Worm (Caenorhabditis elegans): ENCODE results near the gene lmtr-2.

The lmtr-2 gene

DNA sequence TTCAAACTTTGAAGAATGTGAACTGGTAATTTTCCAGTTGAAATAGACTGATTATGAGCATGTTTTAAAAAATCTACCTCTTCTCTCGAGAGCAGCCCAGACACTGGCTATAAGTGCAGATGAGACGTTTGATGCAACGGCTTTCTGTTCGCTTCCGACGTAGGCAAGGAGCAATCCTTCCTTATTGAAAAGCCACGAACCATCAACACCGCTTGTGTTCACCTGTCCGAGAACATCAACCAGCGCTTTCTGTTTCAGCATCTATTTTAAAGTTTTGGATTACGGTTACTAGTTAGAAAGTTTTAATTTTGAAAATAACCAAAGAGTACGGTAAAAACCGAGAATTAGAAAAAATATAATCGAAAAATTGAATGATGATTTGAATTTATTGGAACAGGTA, at the start of gene lmtr-2:
TSS of gene lmtr-2 (minus strand) at position 261 of the 400 bp plus-strand sequence.
- TF ChIP-seq M03D4.4 (tag; optimal IDR thresholded peaks at IDR 0.05) (no peak), pha-4 (tag; optimal IDR thresholded peaks at IDR 0.05) (no peak), elt-3 (tag; optimal IDR thresholded peaks at IDR 0.05) (no peak), unc-39 (tag; optimal IDR thresholded peaks at IDR 0.05) (no peak), nhr-237 (tag; optimal IDR thresholded peaks at IDR 0.05) (no peak), drap-1 (GFP tag; optimal IDR thresholded peaks at IDR 0.05) (no peak), nhr-76 (tag; optimal IDR thresholded peaks at IDR 0.05) (no peak)

DNA sequence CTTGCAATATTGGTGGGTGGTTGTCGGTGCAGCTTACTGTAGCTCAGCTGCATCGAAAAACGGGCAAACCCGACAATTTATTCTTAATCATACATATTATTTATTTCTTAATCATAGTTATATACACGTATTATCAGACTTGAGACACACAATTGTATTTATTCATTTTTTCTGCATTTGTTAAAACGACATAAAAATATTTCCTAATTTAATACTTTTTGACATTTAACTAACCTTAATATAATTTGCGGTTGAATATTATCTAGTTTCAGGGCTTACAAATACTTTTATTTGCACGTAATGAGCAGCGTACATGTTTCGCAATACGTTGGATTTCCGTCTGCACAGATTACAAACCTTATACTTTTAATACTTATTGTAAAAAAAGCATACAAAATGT, 47.5 kb upstream of the lmtr-2 start, which contains the start of gene str-138:
TSS of gene str-138 (plus strand) at position 301 of the 400 bp plus-strand sequence.
- TF ChIP-seq lin-13 (tag; optimal IDR thresholded peaks at IDR 0.05) (no peak), ham-2 (GFP tag; optimal IDR thresholded peaks at IDR 0.05) (no peak), cnd-1 (tag; optimal IDR thresholded peaks at IDR 0.05) (no peak), sptf-1 (tag; optimal IDR thresholded peaks at IDR 0.05) (no peak), nhr-237 (tag; optimal IDR thresholded peaks at IDR 0.05) (no peak), ceh-43 (GFP tag; optimal IDR thresholded peaks at IDR 0.05) (no peak), mls-2 (tag; optimal IDR thresholded peaks at IDR 0.05) (no peak), tbx-8 (GFP tag; optimal IDR thresholded peaks at IDR 0.05) (no peak), lsy-2 (tag; optimal IDR thresholded peaks at IDR 0.05) (no peak), snpc-4 (tag; optimal IDR thresholded peaks at IDR 0.05) (no peak), nhr-76 (tag; optimal IDR thresholded peaks at IDR 0.05) (no peak), mab-5 (tag; optimal IDR thresholded peaks at IDR 0.05) (no peak), zip-8 (tag; optimal IDR thresholded peaks at IDR 0.05) (no peak), nhr-28 (tag; optimal IDR thresholded peaks at IDR 0.05) (no peak), unc-120 (tag; optimal IDR thresholded peaks at IDR 0.05; ENCODE audit: poor library complexity, severe bottlenecking) (no peak), mep-1 (tag; optimal IDR thresholded peaks at IDR 0.05) (no peak), elt-3 (tag; optimal IDR thresholded peaks at IDR 0.05) (no peak), ztf-11 (tag; optimal IDR thresholded peaks at IDR 0.05) (no peak), ces-1 (GFP tag; optimal IDR thresholded peaks at IDR 0.05) (no peak)

DNA sequence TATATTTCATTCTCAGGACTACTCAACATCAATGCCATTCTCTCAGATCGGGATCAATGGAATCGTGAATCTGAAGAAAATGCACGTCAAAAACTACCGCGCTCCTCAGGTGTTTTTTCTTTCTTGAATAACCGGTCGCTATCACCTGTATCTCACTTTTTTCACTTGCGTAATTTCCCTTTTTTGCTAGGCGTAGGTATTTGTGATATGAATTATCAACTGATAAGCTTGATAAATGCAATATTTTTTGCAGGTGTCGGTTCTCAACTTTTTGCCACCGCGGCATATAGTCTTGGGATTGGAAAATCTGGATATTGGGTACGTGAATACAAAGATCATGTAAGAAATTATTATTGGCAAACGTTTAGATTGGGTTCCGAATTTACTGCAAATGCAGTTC, 44.3 kb upstream of the lmtr-2 start:
- no peak for TF ChIP-seq nhr-76 (tag; optimal IDR thresholded peaks at IDR 0.05)
- no peak for TF ChIP-seq pha-4 (tag; optimal IDR thresholded peaks at IDR 0.05)
- TF ChIP-seq bed-3 (GFP tag; optimal IDR thresholded peaks at IDR 0.05): no peak
- no peak for TF ChIP-seq nhr-28 (tag; optimal IDR thresholded peaks at IDR 0.05)
- TF ChIP-seq lin-32 (GFP tag; optimal IDR thresholded peaks at IDR 0.05): no peak
- no peak for TF ChIP-seq elt-1 (tag; optimal IDR thresholded peaks at IDR 0.05; ENCODE audit: borderline replicate concordance, insufficient read depth)
- no peak for TF ChIP-seq mls-2 (tag; optimal IDR thresholded peaks at IDR 0.05)
- TF ChIP-seq tbx-8 (GFP tag; optimal IDR thresholded peaks at IDR 0.05): no peak
- no peak for TF ChIP-seq hlh-1 (tag; optimal IDR thresholded peaks at IDR 0.05)
- no peak for TF ChIP-seq nhr-2 (tag; optimal IDR thresholded peaks at IDR 0.05)
- no peak for TF ChIP-seq drap-1 (GFP tag; optimal IDR thresholded peaks at IDR 0.05)
- TF ChIP-seq zip-8 (tag; optimal IDR thresholded peaks at IDR 0.05): no peak
- TF ChIP-seq ceh-43 (GFP tag; optimal IDR thresholded peaks at IDR 0.05): no peak
- no peak for TF ChIP-seq nhr-237 (tag; optimal IDR thresholded peaks at IDR 0.05)
- no peak for TF ChIP-seq cnd-1 (tag; optimal IDR thresholded peaks at IDR 0.05)
- TF ChIP-seq ceh-83 (GFP tag; optimal IDR thresholded peaks at IDR 0.05): no peak

- no peak for TF ChIP-seq ceh-39 (tag; optimal IDR thresholded peaks at IDR 0.05)
- TF ChIP-seq nhr-237 (tag; optimal IDR thresholded peaks at IDR 0.05): no peak
- TF ChIP-seq ceh-43 (GFP tag; optimal IDR thresholded peaks at IDR 0.05): no peak
- TF ChIP-seq bed-3 (GFP tag; optimal IDR thresholded peaks at IDR 0.05): no peak
- TF ChIP-seq mls-2 (tag; optimal IDR thresholded peaks at IDR 0.05): no peak
- TF ChIP-seq ztf-11 (tag; optimal IDR thresholded peaks at IDR 0.05): no peak
- TF ChIP-seq M03D4.4 (tag; optimal IDR thresholded peaks at IDR 0.05): no peak
- TF ChIP-seq unc-62 (GFP tag; optimal IDR thresholded peaks at IDR 0.05): no peak
- TF ChIP-seq unc-120 (tag; optimal IDR thresholded peaks at IDR 0.05; ENCODE audit: poor library complexity, severe bottlenecking): no peak
- no peak for TF ChIP-seq nhr-76 (tag; optimal IDR thresholded peaks at IDR 0.05)
- TF ChIP-seq tbx-8 (GFP tag; optimal IDR thresholded peaks at IDR 0.05): no peak
- no peak for TF ChIP-seq drap-1 (GFP tag; optimal IDR thresholded peaks at IDR 0.05)
- TF ChIP-seq snpc-4 (tag; optimal IDR thresholded peaks at IDR 0.05): no peak
- no peak for TF ChIP-seq nhr-12 (tag; optimal IDR thresholded peaks at IDR 0.05)
- no peak for TF ChIP-seq elt-3 (tag; optimal IDR thresholded peaks at IDR 0.05)
- no peak for TF ChIP-seq zip-8 (tag; optimal IDR thresholded peaks at IDR 0.05)
- no peak for TF ChIP-seq ceh-83 (GFP tag; optimal IDR thresholded peaks at IDR 0.05)
- no peak for TF ChIP-seq flh-1 (GFP tag; optimal IDR thresholded peaks at IDR 0.05)
- TF ChIP-seq nhr-2 (tag; optimal IDR thresholded peaks at IDR 0.05): no peak
- TF ChIP-seq sem-2 (GFP tag; optimal IDR thresholded peaks at IDR 0.05): no peak
Observed at ce11 chrV:8054130-8054529, 43.2 kb upstream of the lmtr-2 start, which contains the start of gene ZC513.2. Gene ZC513.2 (plus strand): TSS chrV:8054430.

Data from whole organism, mixed stage, embryonic.